Worm (Caenorhabditis elegans) whole organism, L1 larva: ENCODE results near the gene got-2.2.

ENCODE experiments used
- ceh-8 ChIP-seq: fragments of 200-800 bp; sonication (Bioruptor generic); optimal IDR thresholded peaks from 2 replicates; lab custom pipeline; 2018; ENCODE audit warnings: mild to moderate bottlenecking, missing genetic modification characterization, moderate library complexity, missing compliant biosample characterization
- fkh-8 ChIP-seq: sonication (generic microtip); optimal IDR thresholded peaks from 2 replicates; lab custom pipeline; 2016; ENCODE audit warnings: mild to moderate bottlenecking, missing genetic modification characterization, missing compliant biosample characterization
- lin-39 ChIP-seq: fragments of 150-350 bp; optimal IDR thresholded peaks from 2 replicates; lab custom pipeline; 2014; ENCODE audit warnings: missing biosample characterization, missing genetic modification reagents, missing genetic modification characterization
- pqm-1 ChIP-seq: sonication (generic microtip); optimal IDR thresholded peaks from 3 replicates; lab custom pipeline; 2017; ENCODE audit warnings: missing biosample characterization, missing genetic modification characterization
- zag-1 ChIP-seq: fragments of 150-350 bp; optimal IDR thresholded peaks from 2 replicates; lab custom pipeline; 2014; ENCODE audit warnings: missing biosample characterization, missing genetic modification characterization

ce11 chrX:6216551-6216950 is 24.2 kb upstream of the got-2.2 start, which contains the start of gene lrch-1:
- TF ChIP-seq pqm-1 (no peak), zag-1 (tag; lab: Kevin White, UChicago) (no peak), lin-39 (tag; lab: Kevin White, UChicago) (no peak), ceh-8 (GFP tag; lab: Kevin White, UChicago) (no peak), fkh-8 (tag; lab: Kevin White, UChicago) (no peak)
